Fruit fly (Drosophila melanogaster): ENCODE data around the gene MetRS-m.

Gene MetRS-m

DNA sequence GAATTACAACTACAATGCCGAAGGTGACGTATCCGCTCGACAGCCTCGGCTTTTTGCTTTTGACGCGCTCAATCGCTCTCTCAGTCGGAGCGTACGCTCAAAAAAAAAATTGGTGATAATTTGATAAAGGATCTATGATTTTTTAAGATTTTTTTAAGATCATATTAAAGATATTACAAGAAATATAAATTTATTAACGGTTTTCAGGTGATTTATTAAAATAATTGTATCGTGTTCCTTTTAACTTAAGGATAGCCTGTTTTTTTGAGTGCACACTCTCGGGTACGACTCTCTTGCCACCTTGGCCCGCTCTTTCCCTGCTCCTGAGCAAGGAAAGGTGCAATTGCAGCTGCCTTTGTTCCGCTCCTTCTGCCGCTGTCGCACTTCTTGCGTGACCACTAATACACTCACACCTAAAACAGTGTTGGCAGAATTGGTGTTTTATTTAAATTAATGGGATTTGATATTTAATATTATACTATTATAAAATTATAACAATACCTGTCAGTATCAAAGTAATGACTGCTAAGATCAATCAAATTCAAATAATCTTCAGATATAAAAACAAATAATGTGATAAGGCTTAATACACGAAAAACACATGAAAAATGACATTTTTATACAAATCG, 18.2 kb upstream of the MetRS-m start (continued):
- TF ChIP-seq hbn (GFP tag; IDR thresholded peaks at IDR 0.05; ENCODE audit: partially characterized antibody) (no peak), Atf-2 (GFP tag; optimal IDR thresholded peaks at IDR 0.05) (no peak), CG34422 (GFP tag; IDR thresholded peaks at IDR 0.05) (peak; percentile 74; the same call in 2 of the 3 replicates), Rfx (GFP tag; IDR thresholded peaks at IDR 0.05) (peak; percentile 67), lola (GFP tag; optimal IDR thresholded peaks at IDR 0.05) (peak in 1 of 3 experiments; percentile 88), kni (GFP tag; optimal IDR thresholded peaks at IDR 0.05) (no peak), chinmo (GFP tag; IDR thresholded peaks at IDR 0.05; ENCODE audit: partially characterized antibody) (no peak), CG7556 (GFP tag; optimal IDR thresholded peaks at IDR 0.05) (peak; percentile 91), Sin3A (optimal IDR thresholded peaks at IDR 0.05) (no peak), p53 (GFP tag; optimal IDR thresholded peaks at IDR 0.05) (no peak), CG7357 (GFP tag; IDR thresholded peaks at IDR 0.05) (peak; percentile 66; the same call in 2 of the 3 replicates), Dip3 (GFP tag; optimal IDR thresholded peaks at IDR 0.05) (no peak), Fer1 (GFP tag; optimal IDR thresholded peaks at IDR 0.05) (no peak), onecut (GFP tag; IDR thresholded peaks at IDR 0.05) (peak; percentile 81), NFAT (GFP tag; IDR thresholded peaks at IDR 0.05) (peak; percentile 40; the same call in 1 of the 2 replicates), pho (GFP tag; optimal IDR thresholded peaks at IDR 0.05) (peak; percentile 9), yki (optimal IDR thresholded peaks at IDR 0.05) (no peak), danr (GFP tag; IDR thresholded peaks at IDR 0.05) (peak; percentile 64), tll (GFP tag; optimal IDR thresholded peaks at IDR 0.05) (peak in 1 of 2 experiments; percentile 85), Adf1 (GFP tag; IDR thresholded peaks at IDR 0.05) (peak; percentile 61; the same call in 1 of the 2 replicates), CG8359 (GFP tag; optimal IDR thresholded peaks at IDR 0.05; ENCODE audit: borderline replicate concordance) (peak; percentile 57), Xbp1 (GFP tag; optimal IDR thresholded peaks at IDR 0.05) (peak; percentile 67), usp (GFP tag; optimal IDR thresholded peaks at IDR 0.05) (no peak), CG12071 (GFP tag; optimal IDR thresholded peaks at IDR 0.05) (no peak), shn (GFP tag; optimal IDR thresholded peaks at IDR 0.05) (no peak), Sry-β (GFP tag; optimal IDR thresholded peaks at IDR 0.05) (no peak), Kr (GFP tag; optimal IDR thresholded peaks at IDR 0.05) (peak; percentile 79), ems (GFP tag; optimal IDR thresholded peaks at IDR 0.05) (peak; percentile 32), trh (GFP tag; optimal IDR thresholded peaks at IDR 0.05) (peak; percentile 49), CG10543 (GFP tag; optimal IDR thresholded peaks at IDR 0.05) (peak; percentile 36), CG1233 (GFP tag; optimal IDR thresholded peaks at IDR 0.05) (peak; percentile 69), lmd (GFP tag; IDR thresholded peaks at IDR 0.05) (peak; percentile 74; the same call in 1 of the 2 replicates), TFAM (GFP tag; optimal IDR thresholded peaks at IDR 0.05) (peak; percentile 36), CG14667 (GFP tag; IDR thresholded peaks at IDR 0.05) (peak; percentile 72), Mrtf (GFP tag; IDR thresholded peaks at IDR 0.05) (peak; percentile 66; the same call in 2 of the 3 replicates), CG4328 (GFP tag; optimal IDR thresholded peaks at IDR 0.05) (no peak), CG6813 (GFP tag; optimal IDR thresholded peaks at IDR 0.05) (peak; percentile 89), dm (GFP tag; optimal IDR thresholded peaks at IDR 0.05) (no peak), sc (optimal IDR thresholded peaks at IDR 0.05) (no peak), sc (GFP tag; optimal IDR thresholded peaks at IDR 0.05) (no peak), pzg (GFP tag; optimal IDR thresholded peaks at IDR 0.05) (no peak), CG8388 (GFP tag; optimal IDR thresholded peaks at IDR 0.05) (peak; percentile 72), CG11093 (GFP tag; IDR thresholded peaks at IDR 0.05) (peak; percentile 77), CG4707 (GFP tag; optimal IDR thresholded peaks at IDR 0.05) (peak; percentile 49), H2.0 (GFP tag; IDR thresholded peaks at IDR 0.05) (peak; percentile 81), CG1024 (GFP tag; IDR thresholded peaks at IDR 0.05) (peak; percentile 70; the same call in 1 of the 2 replicates), Ravus (GFP tag; IDR thresholded peaks at IDR 0.05) (peak; percentile 65), Hmr (GFP tag; optimal IDR thresholded peaks at IDR 0.05) (peak; percentile 86), row (GFP tag; IDR thresholded peaks at IDR 0.05) (peak; percentile 90), CG13296 (GFP tag; optimal IDR thresholded peaks at IDR 0.05) (peak; percentile 82)

Data from whole organism, embryonic.